Fruit fly (Drosophila melanogaster) whole organism, prepupa: ENCODE results near the gene Ppt1.

Source experiments
- Blimp-1 ChIP-seq: fragments of 200-800 bp; sonication (Bioruptor generic); optimal IDR thresholded peaks from 3 replicates; lab custom pipeline; 2017; ENCODE audit warnings: missing biosample characterization, missing genetic modification characterization, mild to moderate bottlenecking, moderate library complexity, missing genetic modification reagents
- CG11902 ChIP-seq: fragments of 200-800 bp; sonication (Bioruptor generic); optimal IDR thresholded peaks from 3 replicates; lab custom pipeline; 2016; ENCODE audit warnings: missing biosample characterization, missing genetic modification characterization
- CG16779 ChIP-seq: fragments of 200-800 bp; sonication (Bioruptor generic); optimal IDR thresholded peaks from 3 replicates; lab custom pipeline; 2017; ENCODE audit warnings: missing biosample characterization, mild to moderate bottlenecking, missing genetic modification characterization
- CG6854 ChIP-seq: fragments of 200-800 bp; sonication (Bioruptor generic); optimal IDR thresholded peaks from 2 replicates; lab custom pipeline; 2017; ENCODE audit warnings: missing biosample characterization, mild to moderate bottlenecking, missing genetic modification characterization
- Hr39 ChIP-seq: fragments of 200-800 bp; sonication (Bioruptor generic); optimal IDR thresholded peaks from 2 replicates; lab custom pipeline; 2016; ENCODE audit warnings: missing biosample characterization, missing genetic modification characterization
- Hr4 ChIP-seq: fragments of 200-800 bp; sonication (Bioruptor generic); optimal IDR thresholded peaks from 3 replicates; lab custom pipeline; 2016; ENCODE audit warnings: missing biosample characterization, missing genetic modification characterization
- Met ChIP-seq: fragments of 200-800 bp; sonication (Bioruptor generic); optimal IDR thresholded peaks from 3 replicates; lab custom pipeline; 2016; ENCODE audit warnings: missing biosample characterization, missing genetic modification characterization
- Sox14 ChIP-seq: fragments of 200-800 bp; sonication (Bioruptor generic); optimal IDR thresholded peaks from 3 replicates; lab custom pipeline; 2016; ENCODE audit warnings: missing biosample characterization, missing genetic modification characterization
- fkh ChIP-seq: fragments of 200-800 bp; sonication (Bioruptor generic); optimal IDR thresholded peaks from 3 replicates; lab custom pipeline; 2017; ENCODE audit warnings: missing biosample characterization, mild to moderate bottlenecking, missing genetic modification characterization, moderate library complexity

DNA sequence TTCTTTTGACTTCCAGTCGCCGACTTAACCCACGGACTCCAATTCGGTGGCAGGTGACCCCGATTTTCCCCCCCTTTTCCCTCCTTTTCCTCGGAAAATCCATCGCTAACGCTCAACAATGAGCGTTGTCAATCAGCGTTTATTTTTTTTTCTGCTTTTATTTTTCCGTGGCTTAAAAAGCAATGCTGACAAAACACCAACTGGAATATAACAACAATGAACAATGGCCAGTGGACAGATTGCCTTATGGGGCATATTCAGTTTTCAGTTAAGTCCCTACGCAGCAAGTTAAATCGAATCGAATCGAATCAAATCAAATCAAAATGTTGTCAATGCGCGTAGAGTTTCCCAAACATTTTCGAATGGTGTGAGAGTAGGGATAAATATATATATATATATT lies 26.2 kb downstream of the Ppt1 start:
- TF ChIP-seq Met (GFP tag; lab: Kevin White, UChicago) (no peak), Sox14 (no peak), CG11902 (GFP tag; lab: Kevin White, UChicago) (no peak), Hr39 (GFP tag; lab: Kevin White, UChicago) (no peak), Blimp-1 (GFP tag; lab: Kevin White, UChicago) (no peak), Hr4 (GFP tag; lab: Kevin White, UChicago) (no peak), fkh (GFP tag; lab: Kevin White, UChicago) (no peak), CG16779 (tag; lab: Kevin White, UChicago) (no peak), CG6854 (no peak)
